Worm (Caenorhabditis elegans) whole organism, L3 larva: ENCODE results near the gene dpy-26.

Experiments
- aly-2 ChIP-seq: fragments of 150-350 bp; optimal IDR thresholded peaks from 2 replicates; lab custom pipeline; 2014; ENCODE audit warnings: missing biosample characterization, missing genetic modification characterization
- fos-1 ChIP-seq: fragments of 150-350 bp; optimal IDR thresholded peaks from 2 replicates; lab custom pipeline; 2014; ENCODE audit warnings: missing biosample characterization, missing genetic modification characterization
- lin-39 ChIP-seq: fragments of 150-350 bp; optimal IDR thresholded peaks from 2 replicates; lab custom pipeline; 2018; ENCODE audit warnings: missing biosample characterization, missing genetic modification reagents, missing genetic modification characterization
- pha-4 ChIP-seq: fragments of 150-350 bp; optimal IDR thresholded peaks from 2 replicates; lab custom pipeline; 2014; ENCODE audit warnings: missing biosample characterization, missing genetic modification reagents, missing genetic modification characterization
- pqm-1 ChIP-seq: fragments of 150-350 bp; optimal IDR thresholded peaks from 2 replicates; lab custom pipeline; 2017; ENCODE audit warnings: missing biosample characterization, missing genetic modification characterization, inconsistent platforms
- skn-1 ChIP-seq: fragments of 150-350 bp; optimal IDR thresholded peaks from 2 replicates; lab custom pipeline; 2014; ENCODE audit warnings: missing biosample characterization, missing genetic modification characterization
- snpc-4 ChIP-seq: fragments of 150-350 bp; optimal IDR thresholded peaks from 2 replicates; lab custom pipeline; 2014; ENCODE audit warnings: missing biosample characterization, missing genetic modification characterization
- tbx-2 ChIP-seq: sonication (generic microtip); optimal IDR thresholded peaks from 2 replicates; lab custom pipeline; 2016; ENCODE audit warnings: mild to moderate bottlenecking, missing genetic modification characterization, missing compliant biosample characterization
- unc-62 ChIP-seq: fragments of 150-350 bp; sonication (generic microtip); optimal IDR thresholded peaks from 4 replicates; lab custom pipeline; 2014; ENCODE audit warnings: missing biosample characterization, missing genetic modification reagents, missing genetic modification characterization
- zag-1 ChIP-seq: fragments of 150-350 bp; optimal IDR thresholded peaks from 2 replicates; lab custom pipeline; 2014; ENCODE audit warnings: missing biosample characterization, missing genetic modification characterization
- ztf-11 ChIP-seq: fragments of 150-350 bp; optimal IDR thresholded peaks from 2 replicates; lab custom pipeline; 2014; ENCODE audit warnings: missing biosample characterization, missing genetic modification characterization

- TF ChIP-seq skn-1 (no peak), pqm-1 (tag; lab: Kevin White, UChicago) (no peak), aly-2 (no peak), zag-1 (tag; lab: Kevin White, UChicago) (no peak), snpc-4 (tag; lab: Kevin White, UChicago) (no peak), ztf-11 (tag; lab: Kevin White, UChicago) (no peak), tbx-2 (no peak), pha-4 (tag; lab: Kevin White, UChicago) (no peak), unc-62 (no peak), fos-1 (no peak), lin-39 (tag; lab: Kevin White, UChicago) (no peak)
Observed at ce11 chrIV:12438359-12438758, 12.8 kb downstream of the dpy-26 start, which contains the start of gene clec-185.
